Fruit fly (Drosophila melanogaster): ENCODE results near the gene CG43088.
A peak's percentile ranks its signal among the peaks of the same experiment; 100 is the strongest.

The CG43088 gene

dm6 chrX:14702058-14702457 lies at the start of gene CG43088:
CG43088 (plus strand) TSS chrX:14702358.
- TF ChIP-seq rn (GFP tag; IDR thresholded peaks at IDR 0.05) (no peak), CG17806 (tag; optimal IDR thresholded peaks at IDR 0.05) (no peak), D1 (tag; optimal IDR thresholded peaks at IDR 0.05) (no peak), CG13204 (GFP tag; optimal IDR thresholded peaks at IDR 0.05) (no peak), fd96Ca (GFP tag; IDR thresholded peaks at IDR 0.05) (no peak), CG8159 (tag; optimal IDR thresholded peaks at IDR 0.05) (no peak), CG32121 (GFP tag; IDR thresholded peaks at IDR 0.05) (no peak), CG14655 (GFP tag; optimal IDR thresholded peaks at IDR 0.05) (no peak), CG8301 (tag; optimal IDR thresholded peaks at IDR 0.05) (no peak), Snoo (tag; optimal IDR thresholded peaks at IDR 0.05) (no peak), CG12605 (GFP tag; IDR thresholded peaks at IDR 0.05) (no peak), CG10348 (GFP tag; IDR thresholded peaks at IDR 0.05) (no peak)

dm6 chrX:14653691-14654090 lies 48.5 kb upstream of the CG43088 start, which contains the start of gene NetA:
NetA (minus strand) TSS chrX:14653928.
- TF ChIP-seq Snoo (tag; optimal IDR thresholded peaks at IDR 0.05) (no peak), CG17806 (tag; optimal IDR thresholded peaks at IDR 0.05) (no peak), CG9948 (tag; optimal IDR thresholded peaks at IDR 0.05) (no peak), CG14655 (GFP tag; optimal IDR thresholded peaks at IDR 0.05) (no peak), EcR (GFP tag; optimal IDR thresholded peaks at IDR 0.05) (no peak), CG13204 (GFP tag; optimal IDR thresholded peaks at IDR 0.05) (peak; percentile 48), Pif1B (GFP tag; optimal IDR thresholded peaks at IDR 0.05) (no peak), Ets98B (GFP tag; IDR thresholded peaks at IDR 0.05) (peak; percentile 33; the same call in 1 of the 2 replicates), rn (GFP tag; IDR thresholded peaks at IDR 0.05) (no peak), CG15710 (tag; optimal IDR thresholded peaks at IDR 0.05) (no peak), CG4496 (GFP tag; IDR thresholded peaks at IDR 0.05) (peak; percentile 64; the same call in 2 of the 3 replicates), Pif1A (GFP tag; optimal IDR thresholded peaks at IDR 0.05) (no peak), D1 (tag; optimal IDR thresholded peaks at IDR 0.05) (no peak), CG32121 (GFP tag; IDR thresholded peaks at IDR 0.05) (no peak), CG34367 (tag; optimal IDR thresholded peaks at IDR 0.05) (no peak), CG8301 (tag; optimal IDR thresholded peaks at IDR 0.05) (no peak), CG10348 (GFP tag; IDR thresholded peaks at IDR 0.05) (no peak), fd96Ca (GFP tag; IDR thresholded peaks at IDR 0.05) (peak; percentile 41; the same call in 1 of the 3 replicates), CG8159 (tag; optimal IDR thresholded peaks at IDR 0.05) (no peak), gl (tag; optimal IDR thresholded peaks at IDR 0.05) (no peak)

dm6 chrX:14669233-14669632 lies 32.9 kb upstream of the CG43088 start:
- TF ChIP-seq CG13204 (GFP tag; optimal IDR thresholded peaks at IDR 0.05) (no peak), CG12605 (GFP tag; IDR thresholded peaks at IDR 0.05) (no peak), Ets98B (GFP tag; IDR thresholded peaks at IDR 0.05) (no peak), CG4496 (GFP tag; IDR thresholded peaks at IDR 0.05) (no peak), CG32121 (GFP tag; IDR thresholded peaks at IDR 0.05) (no peak), CG10348 (GFP tag; IDR thresholded peaks at IDR 0.05) (no peak), Pif1A (GFP tag; optimal IDR thresholded peaks at IDR 0.05) (no peak), Pif1B (GFP tag; optimal IDR thresholded peaks at IDR 0.05) (no peak), CG8159 (tag; optimal IDR thresholded peaks at IDR 0.05) (peak; percentile 58), rn (GFP tag; IDR thresholded peaks at IDR 0.05) (no peak), CG14655 (GFP tag; optimal IDR thresholded peaks at IDR 0.05) (peak; percentile 67), CG17806 (tag; optimal IDR thresholded peaks at IDR 0.05) (peak; percentile 22), fd96Ca (GFP tag; IDR thresholded peaks at IDR 0.05) (no peak), CG9948 (tag; optimal IDR thresholded peaks at IDR 0.05) (peak; percentile 54), CG8301 (tag; optimal IDR thresholded peaks at IDR 0.05) (peak; percentile 45), EcR (GFP tag; optimal IDR thresholded peaks at IDR 0.05) (no peak), gl (tag; optimal IDR thresholded peaks at IDR 0.05) (no peak), D1 (tag; optimal IDR thresholded peaks at IDR 0.05) (no peak), CG34367 (tag; optimal IDR thresholded peaks at IDR 0.05) (peak; percentile 12), Snoo (tag; optimal IDR thresholded peaks at IDR 0.05) (no peak), CG15710 (tag; optimal IDR thresholded peaks at IDR 0.05) (peak; percentile 47)

dm6 chrX:14678128-14678527 lies 24.0 kb upstream of the CG43088 start:
- TF ChIP-seq CG4496 (GFP tag; IDR thresholded peaks at IDR 0.05) (no peak), CG10348 (GFP tag; IDR thresholded peaks at IDR 0.05) (no peak), CG8159 (tag; optimal IDR thresholded peaks at IDR 0.05) (peak; percentile 51), CG13204 (GFP tag; optimal IDR thresholded peaks at IDR 0.05) (no peak), fd96Ca (GFP tag; IDR thresholded peaks at IDR 0.05) (no peak), D1 (tag; optimal IDR thresholded peaks at IDR 0.05) (no peak), CG15710 (tag; optimal IDR thresholded peaks at IDR 0.05) (peak; percentile 26), CG8301 (tag; optimal IDR thresholded peaks at IDR 0.05) (peak; percentile 23), CG34367 (tag; optimal IDR thresholded peaks at IDR 0.05) (peak; percentile 24), EcR (GFP tag; optimal IDR thresholded peaks at IDR 0.05) (no peak), Pif1B (GFP tag; optimal IDR thresholded peaks at IDR 0.05) (peak; percentile 9), Ets98B (GFP tag; IDR thresholded peaks at IDR 0.05) (no peak), CG9948 (tag; optimal IDR thresholded peaks at IDR 0.05) (peak; percentile 40), CG14655 (GFP tag; optimal IDR thresholded peaks at IDR 0.05) (peak; percentile 31), CG12605 (GFP tag; IDR thresholded peaks at IDR 0.05) (no peak), CG32121 (GFP tag; IDR thresholded peaks at IDR 0.05) (no peak), CG17806 (tag; optimal IDR thresholded peaks at IDR 0.05) (peak; percentile 26), gl (tag; optimal IDR thresholded peaks at IDR 0.05) (no peak), Pif1A (GFP tag; optimal IDR thresholded peaks at IDR 0.05) (peak; percentile 16), rn (GFP tag; IDR thresholded peaks at IDR 0.05) (no peak), Snoo (tag; optimal IDR thresholded peaks at IDR 0.05) (peak; percentile 35)

dm6 chrX:14679189-14679588 lies 23.0 kb upstream of the CG43088 start, which contains the start of gene CG5321:
CG5321 (plus strand) TSS chrX:14679568.
- 0 out of 2 replicates have a peak, but pooled peaks have one; percentile 11 for TF ChIP-seq CG12605 (GFP tag; IDR thresholded peaks at IDR 0.05)
- TF ChIP-seq rn (GFP tag; IDR thresholded peaks at IDR 0.05) = no peak
- peak; percentile 20 for TF ChIP-seq CG15710 (tag; optimal IDR thresholded peaks at IDR 0.05)
- peak; percentile 13 for TF ChIP-seq CG34367 (tag; optimal IDR thresholded peaks at IDR 0.05)
- peak; percentile 34 for TF ChIP-seq CG9948 (tag; optimal IDR thresholded peaks at IDR 0.05)
- TF ChIP-seq CG8301 (tag; optimal IDR thresholded peaks at IDR 0.05) = peak; percentile 67
- no peak for TF ChIP-seq D1 (tag; optimal IDR thresholded peaks at IDR 0.05)
- peak; percentile 41 for TF ChIP-seq Pif1B (GFP tag; optimal IDR thresholded peaks at IDR 0.05)
- TF ChIP-seq CG32121 (GFP tag; IDR thresholded peaks at IDR 0.05) = peak; percentile 45; the same call in 1 of the 2 replicates
- TF ChIP-seq Pif1A (GFP tag; optimal IDR thresholded peaks at IDR 0.05) = peak; percentile 21
- no peak for TF ChIP-seq CG13204 (GFP tag; optimal IDR thresholded peaks at IDR 0.05)
- peak; percentile 43 for TF ChIP-seq CG8159 (tag; optimal IDR thresholded peaks at IDR 0.05)
- TF ChIP-seq CG4496 (GFP tag; IDR thresholded peaks at IDR 0.05) = peak; percentile 62; the same call in 1 of the 3 replicates
- peak; percentile 47 for TF ChIP-seq CG17806 (tag; optimal IDR thresholded peaks at IDR 0.05)
- TF ChIP-seq gl (tag; optimal IDR thresholded peaks at IDR 0.05) = no peak
- TF ChIP-seq Ets98B (GFP tag; IDR thresholded peaks at IDR 0.05) = peak; percentile 20; the same call in 1 of the 2 replicates
- peak; percentile 73 for TF ChIP-seq CG14655 (GFP tag; optimal IDR thresholded peaks at IDR 0.05)

Measured in whole organism, pupa.